Worm (Caenorhabditis elegans) whole organism, L4 larva: Measurements from ENCODE around the gene sca-1.
"Not testable (repeated sequence)": the region's sequence is repeated elsewhere in the genome, so short reads cannot be mapped to it uniquely, and the experiment has no call there.

Experiments
- F26F4.8 ChIP-seq: fragments of 200-800 bp; sonication (Bioruptor generic); conservative IDR thresholded peaks from 2 replicates; pipeline ENCODE4 v1.3.6; 2022; ENCODE audit warnings: missing genetic modification characterization, missing compliant biosample characterization
- F44E2.7 ChIP-seq: fragments of 200-800 bp; sonication (Bioruptor generic); IDR thresholded peaks from 2 replicates; pipeline ENCODE4 v2.1.2; 2022; ENCODE audit warnings: missing genetic modification characterization, missing compliant biosample characterization
- F49E8.2 ChIP-seq: sonication (generic microtip); optimal IDR thresholded peaks from 2 replicates; lab custom pipeline; 2016; ENCODE audit warnings: missing compliant biosample characterization, mild to moderate bottlenecking, missing genetic modification characterization, borderline replicate concordance
- Y48G9A.11 ChIP-seq: fragments of 200-800 bp; sonication (Bioruptor generic); IDR thresholded peaks from 2 replicates; pipeline ENCODE4 v1.3.6; 2022; ENCODE audit warnings: missing genetic modification reagents, missing genetic modification characterization, missing compliant biosample characterization
- Y5F2A.4 ChIP-seq: fragments of 200-800 bp; sonication (Bioruptor generic); optimal IDR thresholded peaks from 2 replicates; lab custom pipeline; 2018; ENCODE audit warnings: mild to moderate bottlenecking, missing genetic modification characterization, missing compliant biosample characterization
- Y75B8A.6 ChIP-seq: fragments of 200-800 bp; sonication (Bioruptor generic); IDR thresholded peaks from 2 replicates; pipeline ENCODE4 v1.3.6; 2022; ENCODE audit warnings: missing genetic modification reagents, missing genetic modification characterization, missing compliant biosample characterization
- ceh-32 ChIP-seq: sonication (generic microtip); optimal IDR thresholded peaks from 2 replicates; lab custom pipeline; 2016; ENCODE audit warnings: mild to moderate bottlenecking, missing genetic modification characterization, missing compliant biosample characterization; ENCODE audit not compliant: poor library complexity
- ces-1 ChIP-seq: fragments of 150-350 bp; sonication (generic microtip); optimal IDR thresholded peaks from 4 replicates; lab custom pipeline; 2014; ENCODE audit warnings: missing biosample characterization, missing genetic modification reagents, missing genetic modification characterization
- cey-2 ChIP-seq: sonication (generic microtip); optimal IDR thresholded peaks from 3 replicates; lab custom pipeline; 2017; ENCODE audit warnings: missing genetic modification characterization, mild to moderate bottlenecking, missing compliant biosample characterization, antibody characterized with exemption, borderline replicate concordance; ENCODE audit not compliant: insufficient read depth
- ctbp-1 ChIP-seq: fragments of 200-800 bp; sonication (Bioruptor generic); IDR thresholded peaks from 2 replicates; pipeline ENCODE4 v1.3.6; 2022; ENCODE audit warnings: missing genetic modification reagents, missing genetic modification characterization, missing compliant biosample characterization
- daf-12 ChIP-seq: fragments of 150-350 bp; optimal IDR thresholded peaks from 2 replicates; lab custom pipeline; 2014; ENCODE audit warnings: missing biosample characterization, missing genetic modification reagents, missing genetic modification characterization
- daf-16 ChIP-seq, 3 experiments: sonication (generic microtip); optimal IDR thresholded peaks; 2 replicates each; lab custom pipeline; 2016 to 2017; ENCODE audit warnings: missing genetic modification characterization in 3 of 3, missing genetic modification reagents in 3 of 3, mild to moderate bottlenecking in 2 of 3, missing compliant biosample characterization in 2 of 3, missing biosample characterization in 1 of 3, moderate library complexity in 1 of 3
- dmd-8 ChIP-seq: fragments of 200-800 bp; sonication (Bioruptor generic); IDR thresholded peaks from 2 replicates; pipeline ENCODE4 v1.3.6; 2022; ENCODE audit warnings: missing genetic modification characterization, missing compliant biosample characterization
- dve-1 ChIP-seq: sonication (generic microtip); optimal IDR thresholded peaks from 2 replicates; lab custom pipeline; 2017; ENCODE audit warnings: antibody characterized with exemption, mild to moderate bottlenecking, missing genetic modification characterization, missing compliant biosample characterization; ENCODE audit not compliant: insufficient read depth
- hlh-30 ChIP-seq: sonication (generic microtip); optimal IDR thresholded peaks from 2 replicates; lab custom pipeline; 2017; ENCODE audit warnings: antibody characterized with exemption, mild to moderate bottlenecking, missing genetic modification characterization, missing compliant biosample characterization; ENCODE audit not compliant: insufficient read depth
- hmg-1.1 ChIP-seq: fragments of 200-800 bp; sonication (Bioruptor generic); IDR thresholded peaks from 2 replicates; pipeline ENCODE4 v1.3.6; 2022; ENCODE audit warnings: missing genetic modification reagents, missing genetic modification characterization, missing compliant biosample characterization
- lin-15B ChIP-seq: fragments of 150-350 bp; sonication (generic microtip); optimal IDR thresholded peaks from 3 replicates; lab custom pipeline; 2014; ENCODE audit warnings: missing biosample characterization, missing genetic modification characterization
- lin-38 ChIP-seq: fragments of 200-800 bp; sonication (Bioruptor generic); IDR thresholded peaks from 2 replicates; pipeline ENCODE4 v1.3.6; 2022; ENCODE audit warnings: missing genetic modification reagents, missing genetic modification characterization, missing compliant biosample characterization
- lir-3 ChIP-seq: sonication (generic microtip); optimal IDR thresholded peaks from 2 replicates; lab custom pipeline; 2016; ENCODE audit warnings: mild to moderate bottlenecking, missing genetic modification characterization, missing compliant biosample characterization
- mdt-29 ChIP-seq: fragments of 200-800 bp; sonication (Bioruptor generic); IDR thresholded peaks from 2 replicates; pipeline ENCODE4 v1.3.6; 2022; ENCODE audit warnings: missing genetic modification reagents, missing genetic modification characterization, missing compliant biosample characterization
- mxl-3 ChIP-seq: fragments of 200-800 bp; sonication (Bioruptor generic); optimal IDR thresholded peaks from 2 replicates; lab custom pipeline; 2018; ENCODE audit warnings: mild to moderate bottlenecking, missing genetic modification characterization, missing compliant biosample characterization
- nhr-102 ChIP-seq: sonication (generic microtip); optimal IDR thresholded peaks from 2 replicates; lab custom pipeline; 2016; ENCODE audit warnings: mild to moderate bottlenecking, missing genetic modification characterization, moderate library complexity, missing compliant biosample characterization
- nhr-11 ChIP-seq: fragments of 150-350 bp; optimal IDR thresholded peaks from 2 replicates; lab custom pipeline; 2014; ENCODE audit warnings: missing biosample characterization, missing genetic modification characterization
- nhr-111 ChIP-seq: fragments of 200-800 bp; sonication (Bioruptor generic); optimal IDR thresholded peaks from 2 replicates; lab custom pipeline; 2018; ENCODE audit warnings: mild to moderate bottlenecking, missing genetic modification characterization, missing compliant biosample characterization
- nhr-28 ChIP-seq: fragments of 150-350 bp; optimal IDR thresholded peaks from 2 replicates; lab custom pipeline; 2014; ENCODE audit warnings: missing biosample characterization, missing genetic modification characterization
- nhr-41 ChIP-seq: fragments of 200-800 bp; sonication (Bioruptor generic); IDR thresholded peaks from 2 replicates; pipeline ENCODE4 v1.3.6; 2022; ENCODE audit warnings: missing genetic modification reagents, missing genetic modification characterization, missing compliant biosample characterization
- rbr-2 ChIP-seq: sonication (generic microtip); optimal IDR thresholded peaks from 2 replicates; lab custom pipeline; 2016; ENCODE audit warnings: missing genotype, missing genetic modification characterization, missing compliant biosample characterization
- set-16 ChIP-seq: fragments of 200-800 bp; sonication (Bioruptor generic); IDR thresholded peaks from 2 replicates; pipeline ENCODE4 v1.3.6; 2022; ENCODE audit warnings: missing genetic modification reagents, missing genetic modification characterization, missing compliant biosample characterization
- snpc-4 ChIP-seq: fragments of 150-350 bp; optimal IDR thresholded peaks from 2 replicates; lab custom pipeline; 2014; ENCODE audit warnings: missing biosample characterization, missing genetic modification characterization
- tag-97 ChIP-seq: fragments of 200-800 bp; sonication (Bioruptor generic); IDR thresholded peaks from 2 replicates; pipeline ENCODE4 v1.3.6; 2022; ENCODE audit warnings: missing genetic modification characterization, missing compliant biosample characterization
- unc-130 ChIP-seq: sonication (generic microtip); optimal IDR thresholded peaks from 2 replicates; lab custom pipeline; 2016; ENCODE audit warnings: missing genetic modification reagents, missing genetic modification characterization, missing compliant biosample characterization
- vab-7 ChIP-seq: fragments of 200-800 bp; sonication (Bioruptor generic); IDR thresholded peaks from 2 replicates; pipeline ENCODE4 v1.3.6; 2022; ENCODE audit warnings: missing genetic modification reagents, missing genetic modification characterization, missing compliant biosample characterization
- zfp-3 ChIP-seq: fragments of 200-800 bp; sonication (Bioruptor generic); conservative IDR thresholded peaks from 2 replicates; pipeline ENCODE4 v1.3.6; 2022; ENCODE audit warnings: missing genetic modification reagents, missing genetic modification characterization, missing compliant biosample characterization
- zip-2 ChIP-seq: fragments of 150-350 bp; optimal IDR thresholded peaks from 2 replicates; lab custom pipeline; 2014; ENCODE audit warnings: missing biosample characterization, missing genetic modification characterization

The sca-1 gene

DNA sequence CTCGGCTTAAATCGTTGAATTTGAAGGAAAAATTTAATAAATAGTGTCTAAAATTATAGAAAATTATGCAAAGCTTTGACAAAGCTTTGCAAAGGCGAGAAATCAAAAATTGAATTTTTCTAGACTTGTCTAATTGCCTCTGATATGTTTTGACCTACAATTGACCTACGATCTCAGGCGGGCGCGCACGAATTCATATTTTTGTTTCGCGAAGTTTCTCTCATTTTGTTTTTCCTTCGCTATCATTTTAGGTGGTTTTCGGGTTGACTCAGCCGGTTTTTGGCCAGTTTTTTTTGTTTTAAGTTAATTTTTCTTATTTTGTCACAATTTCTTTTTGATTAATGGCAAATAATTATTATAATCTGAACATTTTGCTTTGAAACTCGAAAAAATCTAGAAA is 9.4 kb downstream of the sca-1 start:
- TF ChIP-seq nhr-102 (tag; lab: Kevin White, UChicago) (no peak), F49E8.2 (tag; lab: Kevin White, UChicago) (peak; percentile 75), lin-38 (peak; percentile 63), unc-130 (GFP tag; lab: Kevin White, UChicago) (peak; percentile 70), zfp-3 (GFP tag; lab: Robert Waterston, UW) (no peak), nhr-111 (GFP tag; lab: Kevin White, UChicago) (no peak), Y48G9A.11 (0 out of 2 replicates have a peak, but pooled peaks have one; percentile 18), mdt-29 (0 out of 2 replicates have a peak, but pooled peaks have one; percentile 24)

DNA sequence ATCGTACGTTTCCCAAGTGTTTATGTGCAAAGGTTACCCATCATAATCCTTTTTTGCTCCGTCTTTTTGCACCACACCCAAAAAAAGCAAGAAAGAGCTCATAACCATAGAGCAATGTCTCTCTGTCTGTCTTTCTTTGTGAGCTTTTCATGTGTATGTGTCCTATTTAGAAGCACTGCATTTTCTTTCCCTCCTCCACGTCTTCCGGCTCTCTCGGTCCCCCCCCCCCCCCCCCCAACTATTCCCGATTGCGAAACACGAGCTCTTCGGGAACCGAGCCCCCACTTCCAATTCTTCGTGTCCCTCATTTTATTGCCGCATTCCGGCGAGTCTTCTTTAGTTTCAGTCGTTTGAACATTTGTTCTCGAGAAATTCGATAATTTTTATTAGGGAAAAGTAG is 9.8 kb downstream of the sca-1 start:
- TF ChIP-seq vab-7 = 0 out of 2 replicates have a peak, but pooled peaks have one; percentile 40
- TF ChIP-seq dve-1 (tag; lab: Kevin White, UChicago) = no peak
- TF ChIP-seq set-16 (GFP tag; lab: Robert Waterston, UW) = peak; percentile 71
- TF ChIP-seq nhr-41 (GFP tag; lab: Robert Waterston, UW) = no peak
- TF ChIP-seq cey-2 = no peak
- TF ChIP-seq hmg-1.1 = peak; percentile 29; the same call in 1 of the 2 replicates

DNA sequence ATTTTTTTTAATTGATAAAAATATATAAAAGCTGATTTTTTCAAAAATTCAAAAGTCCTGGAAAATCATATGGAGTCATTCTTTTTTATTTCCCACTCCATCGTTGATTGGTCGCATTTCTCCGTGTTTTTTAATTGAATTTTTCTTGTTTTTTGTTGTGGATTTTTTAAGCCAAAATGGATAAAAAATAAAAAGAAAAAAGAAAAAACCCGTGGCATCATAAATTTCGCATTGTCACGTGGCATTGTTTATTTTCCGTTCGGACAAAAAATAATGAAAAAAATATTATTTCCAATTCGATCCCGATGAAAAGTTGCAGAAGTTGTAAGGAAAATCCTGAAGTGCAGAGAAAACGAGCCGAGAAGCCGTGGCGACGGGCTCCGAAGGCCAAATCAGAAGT is 11.0 kb downstream of the sca-1 start, which contains the start of gene klp-7:
Gene klp-7 (plus strand): TSS at position 301 of the 400 bp plus-strand sequence.
- TF ChIP-seq daf-12 (tag; lab: Kevin White, UChicago); mxl-3 (GFP tag; lab: Kevin White, UChicago); ctbp-1 (GFP tag; lab: Robert Waterston, UW): not testable (repeated sequence)

DNA sequence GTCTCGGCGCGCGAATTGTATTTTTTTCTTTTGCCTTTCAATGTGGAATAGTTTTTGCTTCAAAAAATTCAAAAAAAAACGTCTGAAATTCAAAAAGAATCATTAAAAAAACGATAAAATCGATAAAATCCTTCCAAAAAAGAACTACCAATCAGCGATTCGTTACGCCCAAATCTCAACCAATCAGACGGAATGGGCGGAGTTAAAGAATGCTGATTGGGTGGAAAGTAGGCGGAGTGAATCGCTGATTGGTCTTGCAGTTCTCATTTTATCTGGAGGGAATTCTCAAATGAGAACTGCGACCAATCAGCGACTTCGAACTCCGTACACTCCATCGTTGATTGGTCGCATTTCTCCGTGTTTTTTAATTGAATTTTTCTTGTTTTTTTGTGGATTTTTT is 11.5 kb downstream of the sca-1 start:
- no peak for TF ChIP-seq daf-16 (GFP tag; optimal IDR thresholded peaks at IDR 0.05; lab: Kevin White, UChicago)
- no peak for TF ChIP-seq daf-16 (tag; optimal IDR thresholded peaks at IDR 0.05; lab: Kevin White, UChicago)
- TF ChIP-seq tag-97 (GFP tag; lab: Robert Waterston, UW) = no peak
- no peak for TF ChIP-seq zfp-3 (GFP tag; lab: Robert Waterston, UW)
- no peak for TF ChIP-seq F44E2.7 (GFP tag; lab: Robert Waterston, UW)
- TF ChIP-seq F26F4.8 = no peak
- no peak for TF ChIP-seq zip-2 (tag; lab: Kevin White, UChicago)
- no peak for TF ChIP-seq Y75B8A.6 (GFP tag; lab: Robert Waterston, UW)
- TF ChIP-seq lir-3 (tag; lab: Kevin White, UChicago) = no peak
- no peak for TF ChIP-seq nhr-11
- no peak for TF ChIP-seq lin-15B (tag; lab: Kevin White, UChicago)
- no peak for TF ChIP-seq dmd-8 (GFP tag; lab: Robert Waterston, UW)
- TF ChIP-seq nhr-28 (tag; lab: Kevin White, UChicago) = no peak
- no peak for TF ChIP-seq unc-130 (GFP tag; lab: Kevin White, UChicago)
- no peak for TF ChIP-seq ctbp-1 (GFP tag; lab: Robert Waterston, UW)
- TF ChIP-seq hlh-30 (tag; lab: Kevin White, UChicago) = no peak
- no peak for TF ChIP-seq ceh-32
- no peak for TF ChIP-seq ces-1 (GFP tag; lab: Kevin White, UChicago)
- TF ChIP-seq Y5F2A.4 (GFP tag; lab: Kevin White, UChicago) = no peak
- no peak for TF ChIP-seq rbr-2 (tag; lab: Kevin White, UChicago)
- TF ChIP-seq snpc-4 (tag; lab: Kevin White, UChicago) = no peak
